Fruit fly (Drosophila melanogaster) ovary, adult (tissue): ENCODE results near the gene xmas.
A peak's percentile ranks its signal among the peaks of the same experiment; 100 is the strongest.

ENCODE experiments used
- CG17801 ChIP-seq: fragments of 200-800 bp; optimal IDR thresholded peaks from 2 replicates; lab custom pipeline; 2019; ENCODE audit warnings: missing biosample characterization, mild to moderate bottlenecking, missing genetic modification characterization, moderate library complexity; ENCODE audit not compliant: partially characterized antibody

The xmas gene

DNA sequence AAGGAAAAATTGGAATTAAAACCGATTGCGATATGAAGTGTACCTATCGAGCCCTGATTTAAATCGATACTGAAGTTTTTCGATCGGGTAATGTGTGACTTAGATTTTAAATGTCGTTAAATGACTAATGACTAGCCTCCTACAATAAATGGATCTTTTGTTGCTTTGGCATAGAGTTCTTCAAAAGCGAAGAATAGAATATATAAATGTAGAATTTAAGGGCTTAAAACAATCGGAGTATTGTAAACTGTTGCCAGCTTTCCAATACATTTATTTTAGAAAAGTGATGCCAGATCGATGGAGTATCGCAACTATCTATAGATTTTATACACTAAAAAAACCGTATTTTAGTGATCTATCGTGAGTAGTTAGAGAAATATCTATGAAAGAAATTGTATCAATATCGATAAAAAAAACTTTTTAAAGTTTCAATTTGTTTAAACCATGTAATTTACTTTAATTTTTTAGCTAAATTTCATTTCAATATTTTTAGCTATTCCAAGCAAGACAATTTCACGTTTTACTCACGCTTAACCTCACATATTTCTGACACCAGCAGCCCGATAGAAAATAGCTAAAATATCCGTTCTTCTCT, 16.1 kb downstream of the xmas start, which contains the start of the genes mei-217 and mei-218:
Gene mei-217, minus strand, starts transcription at position 51 of the 595 bp plus-strand sequence.
Gene mei-218, minus strand, starts transcription at position 51 of the 595 bp plus-strand sequence.
- TF ChIP-seq CG17801 (GFP tag; lab: Kevin White, UChicago), result peak; percentile 8

DNA sequence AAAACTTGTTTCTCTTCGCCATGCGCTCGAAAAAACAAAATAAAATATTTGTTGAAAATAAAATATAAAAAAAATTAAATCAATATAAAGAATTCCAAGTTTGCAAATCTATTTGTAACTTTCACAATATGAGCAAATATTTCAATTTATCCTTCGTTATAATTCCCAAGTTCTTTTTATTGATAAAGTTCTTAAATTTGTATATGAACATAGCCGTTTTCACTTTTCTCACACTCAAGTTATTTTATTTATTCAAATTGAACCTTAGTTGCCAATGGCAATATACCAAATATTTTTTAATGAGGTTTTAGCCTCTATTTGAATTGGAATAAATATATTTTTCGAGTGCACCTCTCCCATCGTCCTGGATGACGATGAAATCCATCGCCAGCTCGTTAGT, 26.4 kb downstream of the xmas start:
- no peak for TF ChIP-seq CG17801 (GFP tag; lab: Kevin White, UChicago)

DNA sequence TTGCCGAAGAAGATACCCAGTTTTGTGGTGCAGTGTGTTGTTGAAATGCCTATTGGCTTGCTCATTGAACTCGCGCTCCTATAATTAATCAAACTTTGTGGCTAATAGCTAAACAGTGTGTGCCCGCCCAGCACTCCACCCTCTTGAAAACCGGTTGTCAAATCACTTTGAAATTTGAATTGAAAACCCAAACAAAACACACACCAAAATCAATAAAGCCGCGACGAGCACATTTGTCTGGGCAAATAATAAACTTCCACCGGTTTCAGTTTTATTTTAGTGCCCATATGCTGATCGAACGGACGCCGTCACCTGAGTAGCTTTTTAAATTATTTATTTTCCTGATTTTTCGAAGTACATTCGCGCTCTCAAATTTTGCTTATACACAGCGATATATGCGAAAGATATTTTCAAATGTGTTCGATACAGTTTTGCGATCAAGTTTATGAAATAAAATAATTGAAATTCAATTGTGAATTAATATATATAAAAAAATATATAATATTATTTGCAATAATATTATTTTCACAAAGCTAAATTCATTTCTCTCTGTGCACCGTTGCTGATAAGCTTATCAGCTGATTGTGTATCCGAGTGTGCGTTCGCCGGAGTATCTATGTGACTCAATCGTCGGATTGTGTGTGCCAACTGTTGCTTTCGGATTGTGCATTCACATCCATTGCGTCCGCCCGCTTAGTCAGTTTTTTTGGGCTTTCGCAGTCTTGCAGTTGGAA, 29.2 kb downstream of the xmas start:
- peak; percentile 88 for TF ChIP-seq CG17801 (GFP tag; lab: Kevin White, UChicago)

DNA sequence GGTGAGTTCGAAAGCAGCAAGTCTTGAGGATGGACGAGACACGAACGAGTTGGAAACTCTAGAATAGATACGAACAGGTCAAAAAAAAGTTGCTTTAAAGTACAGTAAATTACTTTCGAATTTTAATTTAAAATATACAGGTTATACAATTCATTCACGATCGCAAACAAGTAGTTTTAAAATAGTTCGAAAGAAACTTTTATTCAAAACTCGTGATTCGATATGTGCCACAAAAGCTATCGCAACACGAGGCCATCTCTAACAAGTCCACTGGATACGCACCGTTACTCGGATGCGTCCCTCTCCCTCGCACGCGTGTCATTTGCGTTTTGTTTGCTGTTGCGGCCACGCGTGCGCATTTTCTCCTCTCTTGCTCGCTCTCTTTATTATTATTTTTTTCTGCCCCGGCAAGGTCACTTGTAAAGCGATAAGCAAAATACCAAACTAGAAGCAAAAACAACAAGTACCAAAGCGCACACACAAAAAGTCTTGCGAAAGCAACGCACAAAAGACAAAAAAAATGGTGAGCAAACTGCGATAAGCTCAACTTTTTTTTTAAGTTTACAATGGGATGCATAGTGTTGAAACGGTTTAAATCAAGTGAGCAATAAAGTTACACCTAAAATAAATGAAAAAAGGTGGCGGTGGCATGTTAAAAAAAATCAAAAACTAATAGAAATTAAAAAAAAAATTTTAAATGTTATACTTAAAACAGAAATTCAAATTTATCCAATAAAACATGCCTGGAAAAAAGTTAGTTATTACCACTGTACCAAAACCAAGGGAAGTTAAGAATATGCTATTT, 33.9 kb downstream of the xmas start:
- TF ChIP-seq CG17801 (GFP tag; lab: Kevin White, UChicago), result peak; percentile 88

DNA sequence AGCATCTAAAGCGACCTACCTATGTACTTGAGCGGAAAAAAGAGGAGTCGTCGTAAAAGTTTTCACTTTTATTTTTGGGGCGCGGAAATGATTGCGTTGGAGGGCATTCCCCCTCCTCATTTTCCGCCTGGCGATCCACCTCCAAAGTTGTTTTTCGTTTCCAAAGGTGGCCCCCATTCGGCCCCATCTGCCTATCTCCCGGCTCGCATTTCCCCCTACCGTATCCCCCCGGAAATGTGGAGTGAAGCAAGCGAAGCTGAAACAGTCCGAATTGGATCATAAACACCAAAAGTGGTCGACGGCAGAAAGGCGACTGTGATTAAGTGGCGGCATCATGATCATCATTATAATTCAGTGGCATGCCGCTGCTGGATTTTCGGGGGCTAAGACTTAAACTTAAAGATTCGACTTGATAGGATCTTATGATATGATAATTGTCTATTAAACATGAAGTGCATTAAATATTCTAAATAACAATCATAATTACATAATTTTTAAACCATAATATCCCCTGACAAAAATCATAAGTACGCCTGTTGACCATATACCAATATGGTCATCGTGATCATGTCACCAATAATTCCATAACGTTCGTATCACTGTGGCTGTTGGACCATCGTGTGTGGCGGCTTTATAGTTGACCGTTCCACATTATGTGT, 35.4 kb downstream of the xmas start:
- no peak for TF ChIP-seq CG17801 (GFP tag; lab: Kevin White, UChicago)

DNA sequence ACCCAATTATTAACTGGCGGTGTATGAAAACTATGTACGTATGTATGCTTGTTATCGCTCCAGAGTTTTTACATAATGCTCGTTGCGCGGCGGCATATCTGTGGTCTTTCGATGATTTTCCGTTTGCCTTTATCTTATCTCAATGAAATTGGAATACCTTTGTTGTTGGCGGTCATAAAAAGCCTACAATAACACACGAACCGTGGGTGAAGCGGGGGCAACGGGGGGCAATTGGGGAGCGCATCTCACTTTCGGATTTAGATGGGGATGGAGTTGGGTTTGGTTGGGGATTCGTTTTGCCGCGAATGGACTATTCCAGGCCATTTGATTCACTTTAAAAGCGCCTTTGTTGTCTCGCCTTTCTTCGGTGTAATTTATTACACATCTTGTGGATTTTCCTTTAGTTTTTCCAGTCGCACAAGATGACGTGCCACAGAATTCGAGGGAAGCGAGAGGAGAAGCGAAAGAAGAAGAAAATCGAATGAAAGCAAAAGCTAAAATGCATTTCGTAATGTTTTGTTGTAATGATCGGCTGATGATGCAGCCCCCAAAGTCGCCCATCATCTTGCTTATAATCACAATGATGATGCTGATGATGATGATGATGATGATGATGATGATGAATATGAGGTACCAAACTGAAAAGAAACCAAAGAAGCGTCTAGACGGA, 36.5 kb downstream of the xmas start:
- TF ChIP-seq CG17801 (GFP tag; lab: Kevin White, UChicago), result no peak

DNA sequence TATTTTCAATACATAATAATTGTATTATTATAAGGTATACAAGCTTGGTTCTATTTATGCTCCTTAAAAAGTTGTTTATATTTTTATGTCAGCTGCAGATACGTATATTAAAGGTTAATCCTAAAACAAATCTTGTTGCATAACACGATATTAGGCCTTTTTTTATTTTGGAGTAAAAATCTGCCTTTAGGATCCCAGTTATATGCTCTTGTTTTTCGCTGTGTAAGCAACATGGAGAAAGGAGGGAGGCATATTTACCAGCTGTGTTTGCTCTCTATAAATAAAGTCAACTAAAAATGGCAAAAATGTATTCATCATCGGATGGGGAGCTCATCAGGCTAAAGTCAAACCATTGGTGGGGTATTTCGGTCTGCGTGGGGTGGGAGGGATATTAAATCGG, 37.5 kb downstream of the xmas start:
- TF ChIP-seq CG17801 (GFP tag; lab: Kevin White, UChicago), result no peak

DNA sequence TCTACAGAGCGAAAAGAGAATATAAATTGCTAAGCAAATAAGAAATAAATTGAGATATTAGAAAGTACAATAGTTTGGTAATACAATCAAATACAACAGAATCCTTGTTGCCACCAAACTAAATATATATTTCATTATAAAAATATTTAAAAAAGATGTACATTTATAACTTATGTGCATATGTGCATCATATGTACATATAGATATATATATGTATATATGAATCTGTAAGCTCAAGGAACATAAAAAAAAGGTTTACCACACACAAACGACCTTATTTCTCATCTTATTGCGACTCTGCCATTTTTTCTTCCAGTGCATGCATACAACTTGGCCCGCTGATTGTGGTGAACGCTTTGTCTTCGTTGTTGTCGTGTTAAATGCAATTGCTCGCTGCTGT, 45.8 kb downstream of the xmas start:
- peak; percentile 64 for TF ChIP-seq CG17801 (GFP tag; lab: Kevin White, UChicago)

DNA sequence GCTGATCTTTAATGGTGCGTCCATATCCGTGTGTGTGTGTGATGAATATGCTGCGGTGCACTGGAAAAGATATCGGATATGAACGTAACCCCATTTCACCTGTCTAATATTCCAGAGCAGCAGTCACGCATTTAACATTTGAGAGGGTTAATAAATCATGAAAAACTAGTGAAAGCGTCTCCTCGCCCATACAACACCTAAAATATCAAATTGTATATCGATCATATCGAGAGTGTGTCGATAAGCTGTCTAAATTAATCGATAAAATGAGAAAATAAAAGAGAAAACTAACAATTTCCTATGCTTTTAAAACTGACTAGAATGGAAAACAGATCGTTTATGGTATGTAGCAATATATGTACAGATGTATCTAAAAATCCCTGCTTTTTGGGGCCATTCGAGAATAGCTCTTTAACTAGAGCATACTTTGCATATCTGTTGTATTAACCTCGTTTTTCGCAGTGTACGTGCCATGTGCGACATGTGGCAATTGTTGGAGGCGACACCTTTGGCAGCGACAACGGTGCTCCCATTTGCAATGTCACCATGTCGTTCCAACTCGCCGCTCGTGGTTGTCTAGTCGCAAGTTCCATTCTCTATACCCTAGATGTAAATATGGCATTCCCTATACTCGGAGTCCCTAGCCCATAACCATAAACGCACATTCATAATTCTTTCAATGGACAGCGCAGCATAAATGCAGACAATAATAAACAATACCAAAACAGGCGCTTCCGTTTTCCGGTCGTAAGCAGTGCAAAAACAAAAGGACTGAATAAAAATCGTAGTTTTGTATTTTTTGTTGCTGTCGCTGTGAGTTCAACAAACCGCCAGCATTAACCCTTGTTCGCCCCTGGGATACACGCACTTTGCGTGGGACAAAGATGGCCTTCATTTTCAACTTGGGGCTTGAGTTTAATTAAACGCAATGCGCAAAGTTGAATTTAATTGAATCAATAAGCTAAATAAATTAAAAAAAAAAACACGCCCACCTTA, 46.9 kb downstream of the xmas start:
- no peak for TF ChIP-seq CG17801 (GFP tag; lab: Kevin White, UChicago)

DNA sequence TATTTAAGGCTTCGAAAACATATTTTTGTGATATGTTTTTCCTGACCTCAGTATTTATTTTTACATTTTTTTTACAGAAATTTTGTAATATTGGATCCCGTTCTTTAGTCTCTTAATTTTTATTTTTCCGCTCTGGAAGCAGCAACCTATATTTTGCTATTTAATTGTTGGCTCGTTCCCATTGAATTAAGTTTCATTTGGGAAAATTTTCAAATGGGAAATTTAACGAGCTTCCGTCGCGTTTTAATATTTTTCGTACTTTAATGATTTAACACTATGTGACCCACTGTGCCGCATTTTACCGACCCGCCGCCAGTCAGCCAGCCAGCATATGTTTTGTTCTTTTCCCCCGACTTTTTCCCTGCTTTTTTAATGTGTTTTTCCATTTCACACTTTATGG, 47.8 kb downstream of the xmas start:
- no peak for TF ChIP-seq CG17801 (GFP tag; lab: Kevin White, UChicago)

DNA sequence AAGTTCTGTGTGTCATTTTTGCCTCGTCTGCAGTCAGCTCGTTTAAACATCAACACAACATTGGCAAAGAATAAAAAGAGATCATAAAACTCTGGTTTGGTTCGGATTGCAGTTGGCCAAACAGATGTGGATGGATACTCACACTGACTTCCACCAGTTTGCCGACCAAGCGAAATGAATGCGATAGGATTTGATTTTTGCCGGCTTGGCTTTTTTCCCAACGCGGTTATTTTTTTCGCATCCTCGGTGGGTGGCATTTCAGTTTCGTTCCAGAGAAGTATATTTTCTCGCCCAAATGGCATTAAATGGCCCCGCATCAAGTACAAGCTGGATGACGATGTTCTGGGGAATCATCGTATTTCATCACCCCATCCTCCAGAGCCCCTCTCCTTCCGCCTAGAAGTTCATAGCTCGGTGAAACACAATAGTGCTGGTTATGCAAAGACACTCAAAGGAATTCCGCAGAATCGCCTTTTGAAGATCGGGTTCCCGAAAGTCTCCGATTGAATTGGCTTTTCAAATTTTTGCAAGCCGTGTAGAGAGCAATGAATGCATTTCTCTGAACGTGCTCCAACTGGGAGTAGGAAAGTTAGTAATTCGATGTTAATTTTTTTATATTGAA, 48.4 kb downstream of the xmas start:
- no peak for TF ChIP-seq CG17801 (GFP tag; lab: Kevin White, UChicago)

DNA sequence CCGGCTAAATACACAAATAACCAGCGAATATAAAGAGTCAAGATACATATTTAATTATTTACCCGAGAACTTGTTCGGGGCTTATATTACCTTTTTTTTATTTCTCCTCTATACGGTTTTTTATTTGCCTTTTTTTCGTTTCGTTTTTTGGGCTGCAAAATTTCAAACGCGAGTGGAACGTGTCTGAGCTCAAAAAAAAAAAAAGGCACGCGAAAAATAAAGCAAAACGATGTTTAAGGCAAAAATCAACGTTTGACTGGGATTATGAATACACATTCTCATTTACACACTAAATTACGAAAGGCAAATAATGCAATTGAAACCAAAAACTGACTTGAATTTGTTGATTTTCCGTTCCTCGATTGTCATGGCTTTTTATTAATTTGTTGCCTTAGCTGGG, 49.4 kb downstream of the xmas start:
- TF ChIP-seq CG17801 (GFP tag; lab: Kevin White, UChicago), result no peak

DNA sequence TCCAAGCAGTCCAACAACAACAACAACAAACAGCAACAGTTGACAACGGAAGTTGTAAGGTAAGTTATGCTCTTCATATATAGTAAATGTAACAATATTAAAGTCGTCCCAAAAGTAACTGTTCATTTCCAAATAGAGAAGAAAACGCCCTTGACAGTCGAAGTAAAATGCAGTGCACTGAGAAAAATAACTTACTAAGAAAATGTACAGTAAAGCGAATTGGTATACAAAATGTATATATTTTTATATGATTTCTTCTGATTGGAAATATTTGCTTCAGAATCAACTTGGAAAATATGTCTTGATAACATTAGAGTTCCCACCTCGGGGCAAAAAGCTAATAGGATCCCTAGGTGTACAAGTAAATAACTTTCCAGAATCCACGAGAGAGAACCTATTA, 51.1 kb downstream of the xmas start:
- TF ChIP-seq CG17801 (GFP tag; lab: Kevin White, UChicago), result no peak
